Fruit fly (Drosophila melanogaster) whole organism, prepupa: Measurements from ENCODE around the gene CG13837.

ENCODE experiments used
- Blimp-1 ChIP-seq: fragments of 200-800 bp; sonication (Bioruptor generic); optimal IDR thresholded peaks from 3 replicates; lab custom pipeline; 2017; ENCODE audit warnings: missing biosample characterization, missing genetic modification characterization, mild to moderate bottlenecking, moderate library complexity, missing genetic modification reagents
- CG10631 ChIP-seq: fragments of 200-800 bp; sonication (Bioruptor generic); optimal IDR thresholded peaks from 2 replicates; lab custom pipeline; 2016; ENCODE audit warnings: missing biosample characterization, missing genetic modification characterization
- CG10669 ChIP-seq: fragments of 200-800 bp; sonication (Bioruptor generic); optimal IDR thresholded peaks from 3 replicates; lab custom pipeline; 2018; ENCODE audit warnings: missing biosample characterization, mild to moderate bottlenecking, missing genetic modification characterization, moderate library complexity
- CG11294 ChIP-seq: fragments of 200-800 bp; sonication (Bioruptor generic); IDR thresholded peaks from 2 replicates; pipeline ENCODE4 v1.3.6; 2022; ENCODE audit warnings: missing biosample characterization, missing genetic modification characterization
- CG11762 ChIP-seq: fragments of 200-800 bp; sonication (Bioruptor generic); optimal IDR thresholded peaks from 3 replicates; lab custom pipeline; 2016; ENCODE audit warnings: missing biosample characterization, missing genetic modification characterization; ENCODE audit not compliant: insufficient read depth
- CG15336 ChIP-seq: fragments of 200-800 bp; sonication (Bioruptor generic); IDR thresholded peaks from 2 replicates; pipeline ENCODE4 v1.3.6; 2022; ENCODE audit warnings: missing biosample characterization, missing genetic modification characterization
- CG1621 ChIP-seq: fragments of 200-800 bp; sonication (Bioruptor generic); optimal IDR thresholded peaks from 3 replicates; lab custom pipeline; 2018; ENCODE audit warnings: missing biosample characterization, mild to moderate bottlenecking, missing genetic modification characterization
- CG16779 ChIP-seq: fragments of 200-800 bp; sonication (Bioruptor generic); optimal IDR thresholded peaks from 3 replicates; lab custom pipeline; 2017; ENCODE audit warnings: missing biosample characterization, mild to moderate bottlenecking, missing genetic modification characterization
- CG3032 ChIP-seq: fragments of 200-800 bp; optimal IDR thresholded peaks from 2 replicates; lab custom pipeline; 2019; ENCODE audit warnings: missing biosample characterization, mild to moderate bottlenecking, missing genetic modification characterization, moderate library complexity
- CG31627 ChIP-seq: fragments of 200-800 bp; sonication (Bioruptor generic); optimal IDR thresholded peaks from 3 replicates; lab custom pipeline; 2016; ENCODE audit warnings: missing biosample characterization, missing genetic modification characterization
- CG32006 ChIP-seq: fragments of 200-800 bp; sonication (Bioruptor generic); optimal IDR thresholded peaks from 3 replicates; lab custom pipeline; 2017; ENCODE audit warnings: missing biosample characterization, mild to moderate bottlenecking, missing genetic modification characterization
- CG34406 ChIP-seq: fragments of 200-800 bp; sonication (Bioruptor generic); optimal IDR thresholded peaks from 3 replicates; lab custom pipeline; 2016; ENCODE audit warnings: missing biosample characterization, missing genetic modification characterization
- CG3919 ChIP-seq: fragments of 200-800 bp; sonication (Bioruptor generic); optimal IDR thresholded peaks from 3 replicates; lab custom pipeline; 2016; ENCODE audit warnings: missing biosample characterization, missing genetic modification characterization
- CG4318 ChIP-seq: fragments of 200-800 bp; sonication (Bioruptor generic); optimal IDR thresholded peaks from 3 replicates; lab custom pipeline; 2017; ENCODE audit warnings: missing biosample characterization, mild to moderate bottlenecking, missing genetic modification characterization
- CG6163 ChIP-seq: fragments of 200-800 bp; sonication (Bioruptor generic); IDR thresholded peaks from 3 replicates; pipeline ENCODE4 v1.3.6; 2022; ENCODE audit warnings: missing biosample characterization, missing genetic modification characterization
- CG6276 ChIP-seq: fragments of 200-800 bp; sonication (Bioruptor generic); optimal IDR thresholded peaks from 2 replicates; lab custom pipeline; 2017; ENCODE audit warnings: missing biosample characterization, mild to moderate bottlenecking, missing genetic modification characterization
- CG6792 ChIP-seq: fragments of 200-800 bp; sonication (Bioruptor generic); optimal IDR thresholded peaks from 3 replicates; lab custom pipeline; 2016; ENCODE audit warnings: missing biosample characterization, missing genetic modification characterization
- CG6808 ChIP-seq: fragments of 200-800 bp; sonication (Bioruptor generic); optimal IDR thresholded peaks from 3 replicates; lab custom pipeline; 2017; ENCODE audit warnings: missing biosample characterization, missing genetic modification characterization, mild to moderate bottlenecking, moderate library complexity, missing genetic modification reagents
- CG6854 ChIP-seq: fragments of 200-800 bp; sonication (Bioruptor generic); optimal IDR thresholded peaks from 2 replicates; lab custom pipeline; 2017; ENCODE audit warnings: missing biosample characterization, mild to moderate bottlenecking, missing genetic modification characterization
- CG7368 ChIP-seq: fragments of 200-800 bp; sonication (Bioruptor generic); optimal IDR thresholded peaks from 3 replicates; lab custom pipeline; 2016; ENCODE audit warnings: missing biosample characterization, missing genetic modification characterization
- CG8119 ChIP-seq: fragments of 200-800 bp; sonication (Bioruptor generic); IDR thresholded peaks from 3 replicates; pipeline ENCODE4 v1.3.6; 2022; ENCODE audit warnings: missing biosample characterization, missing genetic modification characterization
- CG9139 ChIP-seq: fragments of 200-800 bp; sonication (Bioruptor generic); optimal IDR thresholded peaks from 3 replicates; lab custom pipeline; 2017; ENCODE audit warnings: missing biosample characterization, mild to moderate bottlenecking, missing genetic modification characterization
- Eip75B ChIP-seq: fragments of 200-800 bp; sonication (Bioruptor generic); optimal IDR thresholded peaks from 3 replicates; lab custom pipeline; 2016; ENCODE audit warnings: missing biosample characterization, missing genetic modification characterization
- Eip78C ChIP-seq: fragments of 200-800 bp; sonication (Bioruptor generic); peaks from one replicate; lab custom pipeline; 2016; ENCODE audit warnings: missing biosample characterization, missing genetic modification characterization
- Eip93F ChIP-seq: fragments of 200-800 bp; sonication (Bioruptor generic); optimal IDR thresholded peaks from 2 replicates; lab custom pipeline; 2016; ENCODE audit warnings: missing biosample characterization, mild to moderate bottlenecking, missing genetic modification characterization
- Ets21C ChIP-seq: fragments of 200-800 bp; sonication (Bioruptor generic); optimal IDR thresholded peaks from 3 replicates; lab custom pipeline; 2016; ENCODE audit warnings: missing biosample characterization, missing genetic modification characterization
- Ets96B ChIP-seq: fragments of 200-800 bp; optimal IDR thresholded peaks from 2 replicates; lab custom pipeline; 2019; ENCODE audit warnings: missing biosample characterization, mild to moderate bottlenecking, missing genetic modification characterization, moderate library complexity
- Hr38 ChIP-seq: sonication (Bioruptor generic); optimal IDR thresholded peaks from 2 replicates; lab custom pipeline; 2016; ENCODE audit warnings: missing biosample characterization, missing genetic modification characterization
- Hr39 ChIP-seq: fragments of 200-800 bp; sonication (Bioruptor generic); optimal IDR thresholded peaks from 2 replicates; lab custom pipeline; 2016; ENCODE audit warnings: missing biosample characterization, missing genetic modification characterization
- Hr4 ChIP-seq: fragments of 200-800 bp; sonication (Bioruptor generic); optimal IDR thresholded peaks from 3 replicates; lab custom pipeline; 2016; ENCODE audit warnings: missing biosample characterization, missing genetic modification characterization
- Lpt ChIP-seq: fragments of 200-800 bp; sonication (Bioruptor generic); optimal IDR thresholded peaks from 3 replicates; lab custom pipeline; 2016; ENCODE audit warnings: missing biosample characterization, missing genetic modification characterization
- Met ChIP-seq: fragments of 200-800 bp; sonication (Bioruptor generic); optimal IDR thresholded peaks from 3 replicates; lab custom pipeline; 2016; ENCODE audit warnings: missing biosample characterization, missing genetic modification characterization
- OdsH ChIP-seq: fragments of 200-800 bp; sonication (Bioruptor generic); optimal IDR thresholded peaks from 3 replicates; lab custom pipeline; 2016; ENCODE audit warnings: missing biosample characterization, missing genetic modification characterization
- Smox ChIP-seq: fragments of 200-800 bp; sonication (Bioruptor generic); optimal IDR thresholded peaks from 3 replicates; lab custom pipeline; 2016; ENCODE audit warnings: missing biosample characterization, missing genetic modification characterization
- Sox102F ChIP-seq: fragments of 200-800 bp; sonication (Bioruptor generic); optimal IDR thresholded peaks from 2 replicates; lab custom pipeline; 2016; ENCODE audit warnings: missing biosample characterization, mild to moderate bottlenecking, missing genetic modification characterization
- Sox14 ChIP-seq: fragments of 200-800 bp; sonication (Bioruptor generic); optimal IDR thresholded peaks from 3 replicates; lab custom pipeline; 2016; ENCODE audit warnings: missing biosample characterization, missing genetic modification characterization
- Sox15 ChIP-seq: fragments of 200-800 bp; sonication (Bioruptor generic); optimal IDR thresholded peaks from 3 replicates; lab custom pipeline; 2016; ENCODE audit warnings: missing biosample characterization, missing genetic modification characterization
- achi ChIP-seq: fragments of 200-800 bp; sonication (Bioruptor generic); optimal IDR thresholded peaks from 3 replicates; lab custom pipeline; 2016; ENCODE audit warnings: missing biosample characterization, missing genetic modification characterization
- acj6 ChIP-seq: fragments of 200-800 bp; sonication (Bioruptor generic); optimal IDR thresholded peaks from 3 replicates; lab custom pipeline; 2016; ENCODE audit warnings: missing biosample characterization, missing genetic modification characterization
- dac ChIP-seq: fragments of 200-800 bp; sonication (Bioruptor generic); optimal IDR thresholded peaks from 2 replicates; lab custom pipeline; 2017; ENCODE audit warnings: missing biosample characterization, mild to moderate bottlenecking, missing genetic modification characterization
- eg ChIP-seq: fragments of 200-800 bp; sonication (Bioruptor generic); IDR thresholded peaks from 3 replicates; pipeline ENCODE4 v1.3.6; 2022; ENCODE audit warnings: missing biosample characterization, missing genetic modification characterization
- fd59A ChIP-seq: fragments of 200-800 bp; sonication (Bioruptor generic); optimal IDR thresholded peaks from 2 replicates; lab custom pipeline; 2017; ENCODE audit warnings: missing biosample characterization, mild to moderate bottlenecking, missing genetic modification characterization, missing genetic modification reagents
- fd85E ChIP-seq: fragments of 200-800 bp; sonication (Bioruptor generic); optimal IDR thresholded peaks from 3 replicates; lab custom pipeline; 2016; ENCODE audit warnings: missing biosample characterization, missing genetic modification characterization
- fkh ChIP-seq: fragments of 200-800 bp; sonication (Bioruptor generic); optimal IDR thresholded peaks from 3 replicates; lab custom pipeline; 2017; ENCODE audit warnings: missing biosample characterization, mild to moderate bottlenecking, missing genetic modification characterization, moderate library complexity
- lz ChIP-seq: fragments of 200-800 bp; sonication (Bioruptor generic); optimal IDR thresholded peaks from 3 replicates; lab custom pipeline; 2016; ENCODE audit warnings: missing biosample characterization, missing genetic modification characterization
- pdm3 ChIP-seq: fragments of 200-800 bp; sonication (Bioruptor generic); optimal IDR thresholded peaks from 3 replicates; lab custom pipeline; 2016; ENCODE audit warnings: missing biosample characterization, missing genetic modification characterization
- salr ChIP-seq, 2 experiments: fragments of 200-800 bp; sonication (Bioruptor generic); optimal IDR thresholded peaks; 3 replicates each; lab custom pipeline; 2016 to 2018; ENCODE audit warnings: missing biosample characterization in 2 of 2, missing genetic modification characterization in 2 of 2, mild to moderate bottlenecking in 1 of 2
- spab ChIP-seq: fragments of 200-800 bp; sonication (Bioruptor generic); optimal IDR thresholded peaks from 2 replicates; lab custom pipeline; 2017; ENCODE audit warnings: missing biosample characterization, mild to moderate bottlenecking, missing genetic modification characterization, missing genetic modification reagents
- ss ChIP-seq, 2 experiments: fragments of 200-800 bp; sonication (Bioruptor generic); optimal IDR thresholded peaks; 2 replicates in 1 of 2; 3 replicates in 1 of 2; lab custom pipeline; 2017 to 2018; ENCODE audit warnings: mild to moderate bottlenecking in 2 of 2, missing biosample characterization in 2 of 2, missing genetic modification characterization in 2 of 2, moderate library complexity in 1 of 2
- svp ChIP-seq: fragments of 200-800 bp; sonication (Bioruptor generic); peaks from one replicate; lab custom pipeline; 2016; ENCODE audit warnings: missing biosample characterization, missing genetic modification characterization
- topi ChIP-seq: fragments of 200-800 bp; sonication (Bioruptor generic); optimal IDR thresholded peaks from 3 replicates; lab custom pipeline; 2016; ENCODE audit warnings: missing biosample characterization, missing genetic modification characterization
- vri ChIP-seq: fragments of 200-800 bp; sonication (Bioruptor generic); optimal IDR thresholded peaks from 3 replicates; lab custom pipeline; 2016; ENCODE audit warnings: missing biosample characterization, mild to moderate bottlenecking, missing genetic modification characterization

Gene CG13837

DNA sequence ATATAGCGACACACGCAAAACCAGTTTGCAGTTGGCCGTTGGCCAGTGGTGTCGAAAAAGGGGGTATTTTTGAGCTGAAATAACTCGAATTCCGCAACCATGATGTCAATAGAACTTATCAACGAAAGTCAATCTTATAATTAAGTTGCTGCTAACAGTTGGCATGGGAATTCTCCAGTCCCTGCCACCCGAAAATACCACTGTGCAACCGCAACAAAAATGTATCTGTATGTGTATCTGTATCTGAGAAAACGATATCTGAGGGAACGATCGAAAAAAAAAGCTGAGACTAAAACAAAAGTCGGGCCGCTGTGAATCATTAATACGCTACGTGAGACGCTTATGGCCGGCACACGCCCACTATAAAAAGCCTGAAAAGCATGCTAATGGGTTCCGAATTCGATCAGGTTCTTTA lies 2.7 kb downstream of the CG13837 start:
- TF ChIP-seq CG34406 (GFP tag; lab: Kevin White, UChicago) = peak; percentile 91
- peak; percentile 91 for TF ChIP-seq Sox14 (GFP tag; lab: Kevin White, UChicago)
- no peak for TF ChIP-seq Hr38 (GFP tag; lab: Kevin White, UChicago)
- peak; percentile 97 for TF ChIP-seq svp
- no peak for TF ChIP-seq fkh
- TF ChIP-seq Hr4 (GFP tag; lab: Kevin White, UChicago) = peak; percentile 84
- peak; percentile 95 for TF ChIP-seq CG31627
- peak; percentile 57 for TF ChIP-seq CG16779 (tag; lab: Kevin White, UChicago)
- TF ChIP-seq Blimp-1 (GFP tag; lab: Kevin White, UChicago) = peak; percentile 79
- TF ChIP-seq fd85E (GFP tag; lab: Kevin White, UChicago) = peak; percentile 65
- TF ChIP-seq Ets96B (tag; lab: Kevin White, UChicago) = peak; percentile 90
- peak; percentile 90 for TF ChIP-seq Eip75B (GFP tag; lab: Kevin White, UChicago)
- TF ChIP-seq CG11762 (GFP tag; lab: Kevin White, UChicago) = peak; percentile 73
- TF ChIP-seq spab = peak; percentile 79
- TF ChIP-seq CG7368 (GFP tag; lab: Kevin White, UChicago) = peak; percentile 94
- peak; percentile 79 for TF ChIP-seq CG15336 (GFP tag; lab: Robert Waterston, UW)
- peak; percentile 85 for TF ChIP-seq CG8119 (GFP tag; lab: Robert Waterston, UW)
- TF ChIP-seq CG3032 (tag; lab: Kevin White, UChicago) = peak; percentile 85
- peak; percentile 88 for TF ChIP-seq achi (GFP tag; lab: Kevin White, UChicago)
- TF ChIP-seq CG32006 (GFP tag; lab: Kevin White, UChicago) = peak; percentile 80
- peak; percentile 88 for TF ChIP-seq CG1621 (tag; lab: Kevin White, UChicago)
- TF ChIP-seq vri (GFP tag; lab: Kevin White, UChicago) = peak; percentile 93
- TF ChIP-seq CG9139 (GFP tag; lab: Kevin White, UChicago) = peak; percentile 73
- TF ChIP-seq CG6276 (GFP tag; lab: Kevin White, UChicago) = peak; percentile 41
- TF ChIP-seq topi (GFP tag; lab: Kevin White, UChicago) = peak; percentile 93
- TF ChIP-seq CG3919 (GFP tag; lab: Kevin White, UChicago) = peak; percentile 93
- peak; percentile 89 for TF ChIP-seq CG6792 (GFP tag; lab: Kevin White, UChicago)
- peak; percentile 63 for TF ChIP-seq Lpt (GFP tag; lab: Kevin White, UChicago)
- peak; percentile 85 for TF ChIP-seq Sox15 (GFP tag; lab: Kevin White, UChicago)
- TF ChIP-seq Ets21C (GFP tag; lab: Kevin White, UChicago) = peak; percentile 91
- peak; percentile 92 for TF ChIP-seq Met (GFP tag; lab: Kevin White, UChicago)
- TF ChIP-seq CG6854 = peak; percentile 15
- TF ChIP-seq eg (GFP tag; lab: Robert Waterston, UW) = peak; percentile 84
- TF ChIP-seq Sox102F (GFP tag; lab: Kevin White, UChicago) = peak; percentile 93
- TF ChIP-seq CG10631 (GFP tag; lab: Kevin White, UChicago) = peak; percentile 88
- peak; percentile 91 for TF ChIP-seq CG10669
- peak; percentile 60 for TF ChIP-seq CG4318 (GFP tag; lab: Kevin White, UChicago)
- peak; percentile 94 for TF ChIP-seq lz (GFP tag; lab: Kevin White, UChicago)
- peak; percentile 97 for TF ChIP-seq Eip78C (GFP tag; lab: Kevin White, UChicago)
- peak; percentile 89 for TF ChIP-seq OdsH (GFP tag; lab: Kevin White, UChicago)
- TF ChIP-seq salr (GFP tag; optimal IDR thresholded peaks at IDR 0.05; lab: Kevin White, UChicago) = peak; percentile 74 to 82
- peak; percentile 47 for TF ChIP-seq dac (GFP tag; lab: Kevin White, UChicago)
- TF ChIP-seq pdm3 (GFP tag; lab: Kevin White, UChicago) = peak; percentile 89
- TF ChIP-seq Smox (GFP tag; lab: Kevin White, UChicago) = peak; percentile 91
- peak; percentile 90 for TF ChIP-seq acj6 (GFP tag; lab: Kevin White, UChicago)
- TF ChIP-seq Eip93F (GFP tag; lab: Kevin White, UChicago) = no peak
- TF ChIP-seq CG6163 (GFP tag; lab: Robert Waterston, UW) = peak; percentile 92
- TF ChIP-seq CG11294 (GFP tag; lab: Robert Waterston, UW) = peak; percentile 65
- TF ChIP-seq ss (GFP tag; optimal IDR thresholded peaks at IDR 0.05; lab: Kevin White, UChicago) = peak; percentile 70 to 89
- TF ChIP-seq Hr39 (GFP tag; lab: Kevin White, UChicago) = peak; percentile 95
- peak; percentile 82 for TF ChIP-seq fd59A (GFP tag; lab: Kevin White, UChicago)
- peak; percentile 82 for TF ChIP-seq CG6808 (GFP tag; lab: Kevin White, UChicago)
